Worm (Caenorhabditis elegans) whole organism, L4 larva: ENCODE measurements around the gene F45E12.5.

Experiments used
- D1046.2 ChIP-seq: fragments of 200-800 bp; sonication (Bioruptor generic); IDR thresholded peaks from 2 replicates; pipeline ENCODE4 v1.3.6; 2022; ENCODE audit warnings: missing genetic modification characterization, missing compliant biosample characterization
- F10B5.3 ChIP-seq: sonication (generic microtip); optimal IDR thresholded peaks from 2 replicates; lab custom pipeline; 2016; ENCODE audit warnings: mild to moderate bottlenecking, missing genetic modification characterization, missing compliant biosample characterization
- F26F4.8 ChIP-seq: fragments of 200-800 bp; sonication (Bioruptor generic); conservative IDR thresholded peaks from 2 replicates; pipeline ENCODE4 v1.3.6; 2022; ENCODE audit warnings: missing genetic modification characterization, missing compliant biosample characterization
- F49E8.2 ChIP-seq: sonication (generic microtip); optimal IDR thresholded peaks from 2 replicates; lab custom pipeline; 2016; ENCODE audit warnings: missing compliant biosample characterization, mild to moderate bottlenecking, missing genetic modification characterization, borderline replicate concordance
- R02D3.7 ChIP-seq: fragments of 150-350 bp; sonication (generic microtip); optimal IDR thresholded peaks from 3 replicates; lab custom pipeline; 2014; ENCODE audit warnings: missing biosample characterization, missing genetic modification characterization
- T20F7.1 ChIP-seq: fragments of 200-800 bp; sonication (Bioruptor generic); optimal IDR thresholded peaks from 2 replicates; lab custom pipeline; 2018; ENCODE audit warnings: mild to moderate bottlenecking, missing genetic modification characterization, missing compliant biosample characterization
- T26A8.4 ChIP-seq: fragments of 200-800 bp; sonication (Bioruptor generic); IDR thresholded peaks from 2 replicates; pipeline ENCODE4 v1.3.6; 2022; ENCODE audit warnings: missing genetic modification characterization, missing compliant biosample characterization
- Y48G9A.11 ChIP-seq: fragments of 200-800 bp; sonication (Bioruptor generic); IDR thresholded peaks from 2 replicates; pipeline ENCODE4 v1.3.6; 2022; ENCODE audit warnings: missing genetic modification reagents, missing genetic modification characterization, missing compliant biosample characterization
- Y5F2A.4 ChIP-seq: fragments of 200-800 bp; sonication (Bioruptor generic); optimal IDR thresholded peaks from 2 replicates; lab custom pipeline; 2018; ENCODE audit warnings: mild to moderate bottlenecking, missing genetic modification characterization, missing compliant biosample characterization
- Y75B8A.6 ChIP-seq: fragments of 200-800 bp; sonication (Bioruptor generic); IDR thresholded peaks from 2 replicates; pipeline ENCODE4 v1.3.6; 2022; ENCODE audit warnings: missing genetic modification reagents, missing genetic modification characterization, missing compliant biosample characterization
- aly-2 ChIP-seq: sonication (generic microtip); optimal IDR thresholded peaks from 2 replicates; lab custom pipeline; 2018; ENCODE audit warnings: missing biosample characterization, missing genetic modification characterization
- arid-1 ChIP-seq: fragments of 200-800 bp; sonication (Bioruptor generic); conservative IDR thresholded peaks from 2 replicates; pipeline ENCODE4 v1.3.6; 2022; ENCODE audit warnings: missing genetic modification reagents, missing genetic modification characterization, missing compliant biosample characterization
- attf-4 ChIP-seq: sonication (generic microtip); optimal IDR thresholded peaks from 3 replicates; lab custom pipeline; 2017; ENCODE audit warnings: missing biosample characterization, missing genetic modification characterization
- ceh-20 ChIP-seq: fragments of 200-800 bp; sonication (Bioruptor generic); IDR thresholded peaks from 2 replicates; pipeline ENCODE4 v1.3.6; 2022; ENCODE audit warnings: missing genetic modification reagents, missing genetic modification characterization, missing compliant biosample characterization
- ceh-28 ChIP-seq: fragments of 150-350 bp; optimal IDR thresholded peaks from 2 replicates; lab custom pipeline; 2014; ENCODE audit warnings: missing biosample characterization, missing genetic modification reagents, missing genetic modification characterization
- ceh-44 ChIP-seq: fragments of 200-800 bp; sonication (Bioruptor generic); IDR thresholded peaks from 2 replicates; pipeline ENCODE4 v1.3.6; 2022; ENCODE audit warnings: missing genetic modification reagents, missing genetic modification characterization, missing compliant biosample characterization
- ceh-62 ChIP-seq: sonication (generic microtip); optimal IDR thresholded peaks from 2 replicates; lab custom pipeline; 2017; ENCODE audit warnings: missing biosample characterization, missing genetic modification characterization
- ces-1 ChIP-seq: fragments of 150-350 bp; sonication (generic microtip); optimal IDR thresholded peaks from 4 replicates; lab custom pipeline; 2014; ENCODE audit warnings: missing biosample characterization, missing genetic modification reagents, missing genetic modification characterization
- daf-12 ChIP-seq: fragments of 150-350 bp; optimal IDR thresholded peaks from 2 replicates; lab custom pipeline; 2014; ENCODE audit warnings: missing biosample characterization, missing genetic modification reagents, missing genetic modification characterization
- daf-8 ChIP-seq: fragments of 200-800 bp; sonication (Bioruptor generic); IDR thresholded peaks from 2 replicates; pipeline ENCODE4 v1.3.6; 2022; ENCODE audit warnings: missing genetic modification characterization, missing compliant biosample characterization
- dmd-6 ChIP-seq: fragments of 200-800 bp; sonication (Bioruptor generic); IDR thresholded peaks from 2 replicates; pipeline ENCODE4 v1.3.6; 2022; ENCODE audit warnings: missing genetic modification reagents, missing genetic modification characterization, missing compliant biosample characterization
- dmd-9 ChIP-seq: fragments of 200-800 bp; sonication (Bioruptor generic); IDR thresholded peaks from 2 replicates; pipeline ENCODE4 v1.3.6; 2022; ENCODE audit warnings: missing genetic modification reagents, missing genetic modification characterization, missing compliant biosample characterization
- egl-27 ChIP-seq: sonication (generic microtip); optimal IDR thresholded peaks from 3 replicates; lab custom pipeline; 2017; ENCODE audit warnings: missing biosample characterization, missing genetic modification reagents, missing genetic modification characterization
- hif-1 ChIP-seq, 2 experiments: sonication (generic microtip); optimal IDR thresholded peaks; 2 replicates each; lab custom pipeline; 2016 to 2017; ENCODE audit warnings: missing compliant biosample characterization in 2 of 2, missing genetic modification characterization in 2 of 2, missing genetic modification reagents in 2 of 2, missing genotype in 2 of 2, mild to moderate bottlenecking in 1 of 2
- hlh-11 ChIP-seq: fragments of 200-800 bp; sonication (Bioruptor generic); optimal IDR thresholded peaks from 2 replicates; lab custom pipeline; 2018; ENCODE audit warnings: mild to moderate bottlenecking, missing genetic modification characterization, missing compliant biosample characterization
- hlh-30 ChIP-seq: sonication (generic microtip); optimal IDR thresholded peaks from 2 replicates; lab custom pipeline; 2017; ENCODE audit warnings: antibody characterized with exemption, mild to moderate bottlenecking, missing genetic modification characterization, missing compliant biosample characterization; ENCODE audit not compliant: insufficient read depth
- lin-29 ChIP-seq: fragments of 200-800 bp; sonication (Bioruptor generic); IDR thresholded peaks from 2 replicates; pipeline ENCODE4 v1.3.6; 2022; ENCODE audit warnings: missing genetic modification reagents, missing genetic modification characterization, missing compliant biosample characterization
- lin-39 ChIP-seq: fragments of 150-350 bp; optimal IDR thresholded peaks from 2 replicates; lab custom pipeline; 2014; ENCODE audit warnings: missing biosample characterization, missing genetic modification reagents, missing genetic modification characterization
- lsy-2 ChIP-seq, 2 experiments: fragments of 150-350 bp in 1 of 2; sonication (generic microtip) in 1 of 2; optimal IDR thresholded peaks; 2 replicates each; lab custom pipeline; 2014 to 2017; ENCODE audit warnings: missing biosample characterization in 2 of 2, missing genetic modification characterization in 2 of 2
- madf-5 ChIP-seq, 2 experiments: fragments of 200-800 bp; sonication (Bioruptor generic); IDR thresholded peaks; 2 replicates each; pipeline ENCODE4 v1.3.6; 2022; ENCODE audit warnings: missing compliant biosample characterization in 2 of 2, missing genetic modification characterization in 2 of 2
- mep-1 ChIP-seq: fragments of 150-350 bp; sonication (generic microtip); optimal IDR thresholded peaks from 3 replicates; lab custom pipeline; 2014; ENCODE audit warnings: missing biosample characterization, missing genetic modification characterization
- mxl-3 ChIP-seq: fragments of 200-800 bp; sonication (Bioruptor generic); optimal IDR thresholded peaks from 2 replicates; lab custom pipeline; 2018; ENCODE audit warnings: mild to moderate bottlenecking, missing genetic modification characterization, missing compliant biosample characterization
- nhr-102 ChIP-seq: sonication (generic microtip); optimal IDR thresholded peaks from 2 replicates; lab custom pipeline; 2016; ENCODE audit warnings: mild to moderate bottlenecking, missing genetic modification characterization, moderate library complexity, missing compliant biosample characterization
- nhr-111 ChIP-seq: fragments of 200-800 bp; sonication (Bioruptor generic); optimal IDR thresholded peaks from 2 replicates; lab custom pipeline; 2018; ENCODE audit warnings: mild to moderate bottlenecking, missing genetic modification characterization, missing compliant biosample characterization
- nhr-48 ChIP-seq: sonication (generic microtip); optimal IDR thresholded peaks from 2 replicates; lab custom pipeline; 2016; ENCODE audit warnings: mild to moderate bottlenecking, missing genetic modification characterization, missing compliant biosample characterization
- nhr-77 ChIP-seq: fragments of 150-350 bp; optimal IDR thresholded peaks from 2 replicates; lab custom pipeline; 2014; ENCODE audit warnings: missing biosample characterization, missing genetic modification characterization
- pha-4 ChIP-seq, 2 experiments: fragments of 150-350 bp in 1 of 2; fragments of 200-800 bp in 1 of 2; sonication (Bioruptor generic) in 1 of 2; IDR thresholded peaks in 1 of 2; optimal IDR thresholded peaks in 1 of 2; 2 replicates each; pipeline versions ENCODE4 v1.3.6 to Lab custom; 2014 to 2022; ENCODE audit warnings: missing genetic modification characterization in 2 of 2, missing genetic modification reagents in 2 of 2, missing biosample characterization in 1 of 2, missing compliant biosample characterization in 1 of 2
- rbr-2 ChIP-seq: sonication (generic microtip); optimal IDR thresholded peaks from 2 replicates; lab custom pipeline; 2016; ENCODE audit warnings: missing genotype, missing genetic modification characterization, missing compliant biosample characterization
- sdz-12 ChIP-seq: fragments of 200-800 bp; sonication (Bioruptor generic); optimal IDR thresholded peaks from 2 replicates; lab custom pipeline; 2018; ENCODE audit warnings: mild to moderate bottlenecking, missing genetic modification characterization, missing compliant biosample characterization
- spr-1 ChIP-seq: sonication (generic microtip); optimal IDR thresholded peaks from 2 replicates; lab custom pipeline; 2016; ENCODE audit warnings: mild to moderate bottlenecking, missing genetic modification characterization, missing compliant biosample characterization
- spr-3 ChIP-seq: fragments of 200-800 bp; sonication (Bioruptor generic); optimal IDR thresholded peaks from 2 replicates; lab custom pipeline; 2018; ENCODE audit warnings: mild to moderate bottlenecking, missing genetic modification characterization, missing compliant biosample characterization
- vab-7 ChIP-seq: fragments of 200-800 bp; sonication (Bioruptor generic); IDR thresholded peaks from 2 replicates; pipeline ENCODE4 v1.3.6; 2022; ENCODE audit warnings: missing genetic modification reagents, missing genetic modification characterization, missing compliant biosample characterization
- zfp-2 ChIP-seq: sonication (generic microtip); optimal IDR thresholded peaks from 2 replicates; lab custom pipeline; 2016; ENCODE audit warnings: mild to moderate bottlenecking, missing genetic modification characterization, missing compliant biosample characterization
- zfp-3 ChIP-seq: fragments of 200-800 bp; sonication (Bioruptor generic); conservative IDR thresholded peaks from 2 replicates; pipeline ENCODE4 v1.3.6; 2022; ENCODE audit warnings: missing genetic modification reagents, missing genetic modification characterization, missing compliant biosample characterization

Gene F45E12.5

DNA sequence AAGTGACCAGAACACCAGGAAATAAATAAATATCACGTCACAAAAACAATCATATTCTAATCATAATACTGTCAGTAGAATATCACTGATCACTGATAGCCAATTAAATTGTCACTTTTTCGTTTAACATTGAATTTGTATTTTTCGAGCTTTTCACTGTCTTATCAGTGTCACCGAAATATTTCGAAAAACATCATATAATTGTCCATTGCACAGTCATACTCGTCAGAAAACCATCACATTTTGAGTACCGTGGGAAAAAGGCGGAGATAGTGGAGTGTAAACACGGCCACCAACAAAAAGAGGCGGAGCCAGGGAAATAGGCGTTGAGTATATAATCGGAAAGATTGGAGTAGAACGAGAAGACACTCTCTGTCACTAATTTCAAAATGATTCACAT, 32.7 kb downstream of the F45E12.5 start (continued):
- TF ChIP-seq dmd-9 (no peak), spr-3 (GFP tag; lab: Kevin White, UChicago) (no peak), rbr-2 (tag; lab: Kevin White, UChicago) (no peak), T26A8.4 (GFP tag; lab: Robert Waterston, UW) (no peak), ceh-20 (GFP tag; lab: Robert Waterston, UW) (no peak), F26F4.8 (GFP tag; lab: Robert Waterston, UW) (no peak), lin-29 (GFP tag; lab: Robert Waterston, UW) (no peak), D1046.2 (GFP tag; lab: Robert Waterston, UW) (no peak), arid-1 (GFP tag; lab: Robert Waterston, UW) (no peak), vab-7 (GFP tag; lab: Robert Waterston, UW) (no peak), F10B5.3 (tag; lab: Kevin White, UChicago) (no peak), Y75B8A.6 (GFP tag; lab: Robert Waterston, UW) (no peak), nhr-48 (tag; lab: Kevin White, UChicago) (peak; percentile 83), aly-2 (no peak), attf-4 (tag; lab: Kevin White, UChicago) (no peak), ceh-62 (no peak), hif-1 (tag; optimal IDR thresholded peaks at IDR 0.05; lab: Kevin White, UChicago) (no peak), hlh-11 (tag; lab: Kevin White, UChicago) (peak; percentile 80), zfp-3 (GFP tag; lab: Robert Waterston, UW) (no peak), F49E8.2 (no peak), zfp-2 (no peak), Y5F2A.4 (GFP tag; lab: Kevin White, UChicago) (no peak), ceh-28 (tag; lab: Kevin White, UChicago) (no peak), nhr-111 (GFP tag; lab: Kevin White, UChicago) (no peak), spr-1 (tag; lab: Kevin White, UChicago) (no peak), nhr-77 (no peak), dmd-6 (GFP tag; lab: Robert Waterston, UW) (peak; percentile 81), T20F7.1 (no peak), nhr-102 (peak; percentile 84), daf-8 (GFP tag; lab: Robert Waterston, UW) (no peak), lin-39 (tag; lab: Kevin White, UChicago) (no peak), mep-1 (tag; lab: Kevin White, UChicago) (no peak), ceh-44 (no peak), Y48G9A.11 (GFP tag; lab: Robert Waterston, UW) (no peak), egl-27 (no peak), pha-4 (GFP tag; IDR thresholded peaks at IDR 0.05; lab: Robert Waterston, UW) (no peak), pha-4 (tag; optimal IDR thresholded peaks at IDR 0.05; lab: Kevin White, UChicago) (no peak), sdz-12 (no peak), ces-1 (no peak), mxl-3 (GFP tag; lab: Kevin White, UChicago) (peak; percentile 14), lsy-2 (tag; optimal IDR thresholded peaks at IDR 0.05; lab: Kevin White, UChicago) (peak in 1 of 2 experiments; percentile 11), daf-12 (tag; lab: Kevin White, UChicago) (no peak), hlh-30 (tag; lab: Kevin White, UChicago) (peak; percentile 31), madf-5 (GFP tag; IDR thresholded peaks at IDR 0.05; lab: Robert Waterston, UW) (no peak), R02D3.7 (no peak)
